Fruit fly (Drosophila melanogaster): ENCODE measurements around the gene CG8419.

Gene CG8419

DNA sequence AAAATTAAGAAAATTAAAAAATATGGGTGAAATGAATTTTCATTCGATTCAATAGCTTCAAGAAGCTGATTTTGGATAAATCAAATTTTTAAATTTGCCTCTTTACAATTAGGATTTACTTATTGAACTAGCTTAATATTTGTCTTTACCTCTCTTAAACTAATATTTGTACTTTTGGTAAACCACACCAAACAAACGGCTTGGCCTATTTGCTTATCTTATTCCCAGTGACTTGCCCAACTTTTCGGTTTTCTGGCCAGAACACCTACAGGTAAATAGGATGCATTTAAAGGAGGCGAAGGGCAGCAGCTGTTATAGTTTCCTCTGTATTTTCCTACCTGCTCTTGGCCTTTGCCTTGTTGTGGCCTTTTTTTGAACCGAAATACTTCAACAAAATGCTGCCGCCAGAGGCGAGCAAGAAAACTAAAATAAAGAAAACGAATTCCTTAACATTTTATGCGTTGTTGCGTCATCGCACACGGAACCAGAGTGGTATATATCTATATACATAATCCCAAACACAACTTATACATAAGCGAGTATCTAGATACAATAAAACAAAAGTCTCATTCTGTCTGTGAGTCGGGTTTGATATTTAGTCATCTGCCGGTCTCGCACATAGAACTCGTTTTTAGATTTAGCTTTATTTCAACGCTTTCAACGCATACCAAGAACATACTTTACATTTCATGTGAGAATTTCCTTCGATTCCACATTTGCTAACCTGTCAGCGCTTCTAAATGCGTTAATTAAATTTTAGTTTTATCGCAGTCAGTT is 40.0 kb upstream of the CG8419 start:
- TF ChIP-seq HLH106 (tag; optimal IDR thresholded peaks at IDR 0.05) (no peak), lola (GFP tag; optimal IDR thresholded peaks at IDR 0.05) (no peak), Hr83 (GFP tag; optimal IDR thresholded peaks at IDR 0.05; ENCODE audit: poor library complexity, severe bottlenecking) (no peak), Sp1 (GFP tag; optimal IDR thresholded peaks at IDR 0.05) (no peak), OdsH (GFP tag; optimal IDR thresholded peaks at IDR 0.05) (no peak), pan (optimal IDR thresholded peaks at IDR 0.05) (no peak), brk (GFP tag; optimal IDR thresholded peaks at IDR 0.05) (no peak), Mio (GFP tag; optimal IDR thresholded peaks at IDR 0.05) (no peak), Hr78 (GFP tag; optimal IDR thresholded peaks at IDR 0.05) (no peak), h (GFP tag; optimal IDR thresholded peaks at IDR 0.05) (no peak), foxo (GFP tag; optimal IDR thresholded peaks at IDR 0.05) (no peak), GATAd (GFP tag; optimal IDR thresholded peaks at IDR 0.05) (no peak), woc (GFP tag; optimal IDR thresholded peaks at IDR 0.05) (no peak), Dfd (GFP tag; optimal IDR thresholded peaks at IDR 0.05) (no peak), dl (GFP tag; optimal IDR thresholded peaks at IDR 0.05; ENCODE audit: insufficient read depth in 1 of 2, partially characterized antibody in 2 of 2) (no peak), rgr (GFP tag; optimal IDR thresholded peaks at IDR 0.05) (no peak)

DNA sequence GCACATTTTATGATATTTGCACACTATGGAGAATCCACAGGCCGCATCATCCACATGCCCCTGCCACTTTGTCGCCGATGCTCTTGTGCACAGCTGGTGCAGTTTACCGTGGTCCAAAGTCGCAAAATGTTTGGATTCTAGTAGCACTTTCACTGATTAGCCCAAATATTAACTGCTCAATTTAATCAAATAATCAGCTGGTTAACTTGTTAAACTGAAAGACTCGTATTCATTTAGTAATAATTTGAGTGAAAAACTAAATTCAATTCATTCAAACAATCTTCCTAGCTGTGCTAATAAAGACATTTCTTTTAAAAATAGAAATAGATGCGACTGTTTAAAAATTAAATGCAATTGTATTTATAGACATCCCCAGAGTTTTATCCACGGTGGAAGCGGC is 37.9 kb upstream of the CG8419 start:
- no peak for TF ChIP-seq OdsH (GFP tag; optimal IDR thresholded peaks at IDR 0.05)

DNA sequence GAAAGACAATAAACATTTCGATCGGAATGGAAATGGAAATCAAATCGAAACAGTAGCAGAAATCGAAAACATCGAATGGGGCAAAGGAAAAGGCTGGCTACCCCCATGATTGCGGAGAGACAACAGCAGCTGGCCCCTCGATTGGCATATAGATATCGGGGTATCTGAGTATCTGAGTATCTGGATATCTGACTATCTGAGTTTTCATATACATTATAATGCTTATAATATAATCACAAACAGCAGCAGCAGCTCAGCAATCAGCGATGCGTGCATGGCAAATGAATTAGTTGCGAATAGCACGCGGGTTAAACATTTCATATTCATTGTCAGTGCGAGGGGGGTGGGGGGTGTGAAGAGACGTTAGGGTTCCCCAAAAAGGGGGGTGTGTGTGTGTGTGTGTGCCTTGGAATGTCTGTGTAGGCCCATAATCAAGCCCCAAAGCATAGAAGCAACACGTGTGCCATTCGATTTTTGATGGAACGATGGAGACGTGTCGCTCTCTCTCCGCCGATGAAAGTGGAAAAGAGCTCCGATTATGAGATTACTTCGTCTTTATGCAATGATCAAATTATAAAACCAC is 35.3 kb upstream of the CG8419 start:
- TF ChIP-seq Hnf4 (GFP tag; optimal IDR thresholded peaks at IDR 0.05) (no peak), foxo (GFP tag; optimal IDR thresholded peaks at IDR 0.05) (no peak), Mio (GFP tag; optimal IDR thresholded peaks at IDR 0.05) (no peak), Dfd (GFP tag; optimal IDR thresholded peaks at IDR 0.05) (no peak), br (GFP tag; optimal IDR thresholded peaks at IDR 0.05) (no peak), CG9705 (GFP tag; optimal IDR thresholded peaks at IDR 0.05) (no peak)

DNA sequence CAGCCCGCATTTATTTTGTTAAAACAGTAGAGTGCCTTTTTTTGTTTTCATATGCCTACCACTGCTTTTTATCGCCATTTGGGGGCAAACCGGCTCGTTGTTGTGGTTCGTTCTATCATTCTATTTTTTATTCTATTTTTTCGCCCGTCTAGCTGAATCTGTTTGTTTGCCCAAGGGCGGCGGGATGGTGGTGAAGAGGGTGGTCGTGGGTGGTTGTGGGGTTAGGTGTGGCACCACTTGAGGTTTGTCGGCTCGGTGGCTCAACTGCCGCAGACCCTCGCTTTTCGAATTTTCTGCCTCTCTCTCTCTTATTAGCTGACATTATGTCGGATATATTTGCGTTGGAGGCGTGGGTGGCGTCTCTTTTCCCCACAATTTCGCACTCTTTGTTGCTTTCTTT is 34.4 kb upstream of the CG8419 start:
- TF ChIP-seq OdsH (GFP tag; optimal IDR thresholded peaks at IDR 0.05) (no peak), dmrt93B (GFP tag; optimal IDR thresholded peaks at IDR 0.05) (no peak), dl (GFP tag; optimal IDR thresholded peaks at IDR 0.05; ENCODE audit: insufficient read depth in 1 of 2, partially characterized antibody in 2 of 2) (no peak), fru (GFP tag; optimal IDR thresholded peaks at IDR 0.05) (no peak), N (GFP tag; optimal IDR thresholded peaks at IDR 0.05) (no peak), rgr (GFP tag; optimal IDR thresholded peaks at IDR 0.05) (no peak), Jra (GFP tag; optimal IDR thresholded peaks at IDR 0.05) (no peak), sv (GFP tag; optimal IDR thresholded peaks at IDR 0.05) (no peak), Dfd (GFP tag; optimal IDR thresholded peaks at IDR 0.05) (no peak), Vsx2 (GFP tag; optimal IDR thresholded peaks at IDR 0.05; ENCODE audit: partially characterized antibody) (no peak), tai (GFP tag; optimal IDR thresholded peaks at IDR 0.05) (no peak)

DNA sequence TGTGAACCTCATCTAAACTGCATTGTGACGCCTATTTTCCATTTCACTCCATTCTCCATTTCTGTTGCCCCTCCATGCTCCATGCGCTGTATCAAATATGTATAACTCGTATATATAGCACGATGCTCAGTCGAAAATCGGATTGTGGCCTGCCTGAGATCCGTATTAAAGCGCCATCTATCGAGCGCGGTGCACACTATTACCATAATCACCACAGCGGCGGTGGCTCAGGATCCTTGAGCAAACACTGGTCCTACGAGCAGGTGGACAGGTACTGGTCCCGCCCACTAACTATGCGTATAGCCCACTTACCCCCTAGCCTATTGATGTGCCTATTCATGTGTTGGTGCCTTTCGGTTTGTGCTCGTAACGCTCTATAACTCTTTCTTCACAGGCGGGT is 21.0 kb upstream of the CG8419 start:
- TF ChIP-seq Jra (GFP tag; optimal IDR thresholded peaks at IDR 0.05) (no peak), dmrt93B (GFP tag; optimal IDR thresholded peaks at IDR 0.05) (no peak), Vsx2 (GFP tag; optimal IDR thresholded peaks at IDR 0.05; ENCODE audit: partially characterized antibody) (no peak), br (GFP tag; optimal IDR thresholded peaks at IDR 0.05) (no peak), woc (GFP tag; optimal IDR thresholded peaks at IDR 0.05) (no peak), CrebA (GFP tag; optimal IDR thresholded peaks at IDR 0.05; ENCODE audit: borderline replicate concordance) (no peak), usp (GFP tag; optimal IDR thresholded peaks at IDR 0.05) (no peak), tai (GFP tag; optimal IDR thresholded peaks at IDR 0.05) (no peak), Myc (optimal IDR thresholded peaks at IDR 0.05) (no peak)

DNA sequence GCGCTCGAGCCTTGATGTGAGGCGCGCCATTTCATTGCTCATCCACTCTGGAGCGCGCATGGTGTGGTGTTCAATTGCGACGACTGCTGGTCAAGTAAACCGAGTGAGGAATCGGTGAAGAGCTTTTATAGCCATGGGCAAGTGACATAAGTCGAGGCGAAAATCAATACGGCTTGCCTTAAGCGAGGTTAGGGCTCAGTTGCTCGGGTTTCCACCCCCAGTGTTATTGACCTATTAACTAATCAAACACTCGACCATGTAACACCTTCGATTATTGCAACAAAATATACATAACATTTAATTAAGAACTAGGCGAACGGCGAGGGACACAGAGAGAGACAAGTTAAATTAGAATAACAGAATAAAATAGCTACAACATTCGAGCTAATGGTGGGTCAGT is 15.3 kb upstream of the CG8419 start, which contains the start of gene CG34134:
Gene CG34134 (minus strand): TSS at position 101 of the 400 bp plus-strand sequence.
- TF ChIP-seq br (GFP tag; optimal IDR thresholded peaks at IDR 0.05) (no peak), brk (GFP tag; optimal IDR thresholded peaks at IDR 0.05) (no peak), usp (GFP tag; optimal IDR thresholded peaks at IDR 0.05) (no peak), CG9705 (GFP tag; optimal IDR thresholded peaks at IDR 0.05) (no peak), h (GFP tag; optimal IDR thresholded peaks at IDR 0.05) (no peak), pan (optimal IDR thresholded peaks at IDR 0.05) (no peak), Jra (GFP tag; optimal IDR thresholded peaks at IDR 0.05) (no peak), fru (GFP tag; optimal IDR thresholded peaks at IDR 0.05) (no peak), N (GFP tag; optimal IDR thresholded peaks at IDR 0.05) (no peak), CG32264 (GFP tag; optimal IDR thresholded peaks at IDR 0.05) (no peak), sv (GFP tag; optimal IDR thresholded peaks at IDR 0.05) (no peak), lola (GFP tag; optimal IDR thresholded peaks at IDR 0.05) (no peak)

Measured in whole organism, wandering third instar larva.